Fruit fly (Drosophila melanogaster): Measurements from ENCODE around the gene CG14455.

The CG14455 gene

dm6 chr3L:22646863-22647262, 40.0 kb downstream of the CG14455 start, which contains the start of gene CG33768:
CG33768 (plus strand) TSS chr3L:22647163.
- TF ChIP-seq achi (GFP tag; optimal IDR thresholded peaks at IDR 0.05) = no peak
- no peak for TF ChIP-seq CG10631 (GFP tag; optimal IDR thresholded peaks at IDR 0.05)
- TF ChIP-seq CG15336 (GFP tag; IDR thresholded peaks at IDR 0.05) = no peak
- TF ChIP-seq OdsH (GFP tag; optimal IDR thresholded peaks at IDR 0.05) = no peak
- TF ChIP-seq CG11294 (GFP tag; IDR thresholded peaks at IDR 0.05) = no peak
- TF ChIP-seq CG8119 (GFP tag; IDR thresholded peaks at IDR 0.05) = no peak
- no peak for TF ChIP-seq Hr39 (GFP tag; optimal IDR thresholded peaks at IDR 0.05)

dm6 chr3L:22646007-22646406, 40.9 kb downstream of the CG14455 start, which contains the start of gene CG33767:
CG33767 (plus strand) TSS chr3L:22646307.
- TF ChIP-seq fkh (GFP tag; optimal IDR thresholded peaks at IDR 0.05) (no peak), Sox102F (GFP tag; optimal IDR thresholded peaks at IDR 0.05) (no peak), vri (GFP tag; optimal IDR thresholded peaks at IDR 0.05) (no peak), CG1621 (tag; optimal IDR thresholded peaks at IDR 0.05) (no peak), Eip78C (GFP tag) (no peak), Smox (GFP tag; optimal IDR thresholded peaks at IDR 0.05) (no peak), Met (GFP tag; optimal IDR thresholded peaks at IDR 0.05) (no peak), CG16779 (tag; optimal IDR thresholded peaks at IDR 0.05) (no peak), CG7368 (GFP tag; optimal IDR thresholded peaks at IDR 0.05) (no peak), CG8632 (GFP tag; optimal IDR thresholded peaks at IDR 0.05) (no peak), CG6792 (GFP tag; optimal IDR thresholded peaks at IDR 0.05) (no peak), CG32006 (GFP tag; optimal IDR thresholded peaks at IDR 0.05) (no peak), Blimp-1 (GFP tag; optimal IDR thresholded peaks at IDR 0.05) (no peak), pdm3 (GFP tag; optimal IDR thresholded peaks at IDR 0.05) (no peak), CG8119 (GFP tag; IDR thresholded peaks at IDR 0.05) (no peak), cyc (GFP tag; optimal IDR thresholded peaks at IDR 0.05) (no peak), salr (GFP tag; optimal IDR thresholded peaks at IDR 0.05) (no peak)

dm6 chr3L:22645327-22645726, 41.6 kb downstream of the CG14455 start, which contains the start of gene CG33766:
CG33766 (plus strand) TSS chr3L:22645627.
- no peak for TF ChIP-seq CG11762 (GFP tag; optimal IDR thresholded peaks at IDR 0.05; ENCODE audit: insufficient read depth)
- TF ChIP-seq CG11294 (GFP tag; IDR thresholded peaks at IDR 0.05) = no peak
- no peak for TF ChIP-seq Sox15 (GFP tag; optimal IDR thresholded peaks at IDR 0.05)
- TF ChIP-seq CG32006 (GFP tag; optimal IDR thresholded peaks at IDR 0.05) = no peak
- no peak for TF ChIP-seq ss (GFP tag; optimal IDR thresholded peaks at IDR 0.05)
- TF ChIP-seq CG4318 (GFP tag; optimal IDR thresholded peaks at IDR 0.05) = no peak
- TF ChIP-seq CG1621 (tag; optimal IDR thresholded peaks at IDR 0.05) = no peak
- no peak for TF ChIP-seq Eip75B (GFP tag; optimal IDR thresholded peaks at IDR 0.05)
- TF ChIP-seq achi (GFP tag; optimal IDR thresholded peaks at IDR 0.05) = no peak
- TF ChIP-seq Blimp-1 (GFP tag; optimal IDR thresholded peaks at IDR 0.05) = no peak
- TF ChIP-seq CG3919 (GFP tag; optimal IDR thresholded peaks at IDR 0.05) = no peak
- TF ChIP-seq Sox14 (GFP tag; optimal IDR thresholded peaks at IDR 0.05) = no peak

- TF ChIP-seq Met (GFP tag; optimal IDR thresholded peaks at IDR 0.05) (no peak), CG9139 (GFP tag; optimal IDR thresholded peaks at IDR 0.05) (no peak), CG15336 (GFP tag; IDR thresholded peaks at IDR 0.05) (no peak), dac (GFP tag; optimal IDR thresholded peaks at IDR 0.05) (no peak), Gug (GFP tag; IDR thresholded peaks at IDR 0.05) (no peak), Hr4 (GFP tag; optimal IDR thresholded peaks at IDR 0.05) (no peak), Eip93F (GFP tag; optimal IDR thresholded peaks at IDR 0.05) (no peak), topi (GFP tag; optimal IDR thresholded peaks at IDR 0.05) (no peak), Hr38 (GFP tag; optimal IDR thresholded peaks at IDR 0.05) (no peak), Sox15 (GFP tag; optimal IDR thresholded peaks at IDR 0.05) (no peak), CG6854 (GFP tag; optimal IDR thresholded peaks at IDR 0.05) (no peak), CG4318 (GFP tag; optimal IDR thresholded peaks at IDR 0.05) (no peak)
Observed at dm6 chr3L:22642276-22642900, 44.5 kb downstream of the CG14455 start.
